Fruit fly (Drosophila melanogaster): ENCODE data around the gene Det.

Det gene

DNA sequence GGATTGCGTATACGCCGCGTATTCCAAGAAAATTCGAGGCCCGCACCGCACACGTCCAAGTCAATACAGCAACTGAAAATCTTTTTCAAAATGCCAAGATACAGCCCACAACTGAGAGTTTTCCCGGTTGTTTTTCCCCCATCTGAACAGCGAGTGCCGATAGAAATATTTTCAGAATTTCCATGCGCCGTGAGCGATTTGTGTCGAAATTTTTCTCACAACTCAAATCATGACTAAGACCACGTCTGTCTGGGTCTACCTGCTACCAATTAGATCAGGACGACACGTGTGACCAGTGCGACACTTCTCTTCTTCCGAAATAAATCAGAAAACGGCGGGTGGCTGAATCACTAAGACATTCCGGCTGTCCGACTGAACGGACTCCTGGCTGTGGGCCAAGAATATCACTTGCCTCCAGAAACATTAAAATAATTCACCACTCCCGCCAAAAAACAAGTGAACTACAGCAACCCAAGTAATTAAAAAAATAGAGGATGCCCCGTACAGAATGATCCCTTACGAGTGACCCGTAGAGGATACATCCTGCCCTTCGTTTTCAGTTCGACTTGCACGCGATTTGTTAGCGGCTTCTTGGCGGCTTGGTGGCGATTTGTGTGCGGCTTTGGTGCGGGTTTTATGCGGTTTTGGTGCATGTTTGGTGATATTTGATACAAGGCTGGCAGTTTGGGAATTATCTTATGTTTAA, 24.0 kb upstream of the Det start, which contains the start of gene cher (continued):
- TF ChIP-seq Ets65A (GFP tag) (peak; percentile 47), Poxn (GFP tag; IDR thresholded peaks at IDR 0.05) (no peak), Med (GFP tag) (peak; percentile 61), CG6254 (GFP tag; optimal IDR thresholded peaks at IDR 0.05) (no peak)

DNA sequence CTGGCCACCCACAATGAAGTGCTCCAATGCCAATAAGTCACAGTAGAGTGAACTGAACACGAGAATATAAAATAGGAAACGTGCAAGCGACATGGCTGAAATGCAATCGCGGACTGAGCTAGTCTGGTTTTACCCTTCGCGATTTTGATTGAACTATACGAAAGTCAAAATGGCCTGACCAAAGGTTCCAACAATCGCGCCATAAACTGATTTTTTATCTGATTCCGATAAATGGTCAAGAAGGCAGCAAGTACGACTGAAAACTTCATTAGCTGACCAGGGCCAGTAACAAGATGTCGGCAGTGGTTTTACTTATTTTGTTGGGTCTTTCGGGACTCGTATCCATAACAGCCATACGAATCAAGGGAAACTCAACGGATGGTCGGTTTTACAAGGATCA, 22.6 kb upstream of the Det start, which contains the start of the genes CG17477 and CG31269:
CG17477 (minus strand) TSS at position 101 of the 400 bp plus-strand sequence.
CG31269 (plus strand) TSS at position 289 of the 400 bp plus-strand sequence.
- TF ChIP-seq p53 (GFP tag; optimal IDR thresholded peaks at IDR 0.05) (no peak), Rx (GFP tag; IDR thresholded peaks at IDR 0.05) (no peak), jumu (GFP tag; optimal IDR thresholded peaks at IDR 0.05) (no peak), CG17385 (GFP tag; optimal IDR thresholded peaks at IDR 0.05) (no peak), Spps (tag; optimal IDR thresholded peaks at IDR 0.05) (no peak), CG12391 (tag; optimal IDR thresholded peaks at IDR 0.05) (no peak), Dbx (GFP tag; IDR thresholded peaks at IDR 0.05) (no peak), BEAF-32 (GFP tag; optimal IDR thresholded peaks at IDR 0.05) (no peak), ken (GFP tag; IDR thresholded peaks at IDR 0.05) (no peak), Mes4 (GFP tag; optimal IDR thresholded peaks at IDR 0.05) (no peak), rib (GFP tag; IDR thresholded peaks at IDR 0.05) (no peak)

DNA sequence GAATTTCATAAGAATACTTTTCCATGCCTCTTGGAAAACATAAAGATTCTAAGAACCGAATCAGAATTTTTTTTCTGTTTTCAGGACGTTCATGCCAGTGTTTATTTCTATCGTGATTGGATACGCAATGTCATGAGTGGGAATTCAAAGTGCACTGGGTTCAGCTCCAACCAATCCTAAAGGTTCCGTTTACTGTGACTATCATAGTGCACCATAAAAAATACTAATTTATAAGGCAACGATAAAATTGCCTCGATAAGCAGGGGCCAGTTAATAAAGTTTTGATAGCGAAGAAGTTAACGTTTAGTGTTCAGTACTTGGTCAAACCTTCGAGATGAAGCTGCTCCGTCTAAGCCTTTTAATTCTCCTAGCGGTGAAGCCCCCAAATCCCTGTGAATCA, 21.6 kb upstream of the Det start, which contains the start of gene CG31265:
CG31265 (plus strand) TSS at position 301 of the 400 bp plus-strand sequence.
- TF ChIP-seq trem (tag; optimal IDR thresholded peaks at IDR 0.05) (no peak), sob (GFP tag; IDR thresholded peaks at IDR 0.05) (no peak), CG17328 (GFP tag; IDR thresholded peaks at IDR 0.05) (no peak), stwl (tag; optimal IDR thresholded peaks at IDR 0.05) (no peak), Dad (GFP tag; optimal IDR thresholded peaks at IDR 0.05) (no peak), gsb (GFP tag; IDR thresholded peaks at IDR 0.05) (no peak)

dm6 chr3R:17130326-17130725, 19.1 kb upstream of the Det start, which contains the start of gene CG17475:
CG17475 (minus strand) TSS chr3R:17130426.
- TF ChIP-seq Xbp1 (GFP tag; optimal IDR thresholded peaks at IDR 0.05), result no peak
- no peak for TF ChIP-seq disco-r (GFP tag; optimal IDR thresholded peaks at IDR 0.05)

DNA sequence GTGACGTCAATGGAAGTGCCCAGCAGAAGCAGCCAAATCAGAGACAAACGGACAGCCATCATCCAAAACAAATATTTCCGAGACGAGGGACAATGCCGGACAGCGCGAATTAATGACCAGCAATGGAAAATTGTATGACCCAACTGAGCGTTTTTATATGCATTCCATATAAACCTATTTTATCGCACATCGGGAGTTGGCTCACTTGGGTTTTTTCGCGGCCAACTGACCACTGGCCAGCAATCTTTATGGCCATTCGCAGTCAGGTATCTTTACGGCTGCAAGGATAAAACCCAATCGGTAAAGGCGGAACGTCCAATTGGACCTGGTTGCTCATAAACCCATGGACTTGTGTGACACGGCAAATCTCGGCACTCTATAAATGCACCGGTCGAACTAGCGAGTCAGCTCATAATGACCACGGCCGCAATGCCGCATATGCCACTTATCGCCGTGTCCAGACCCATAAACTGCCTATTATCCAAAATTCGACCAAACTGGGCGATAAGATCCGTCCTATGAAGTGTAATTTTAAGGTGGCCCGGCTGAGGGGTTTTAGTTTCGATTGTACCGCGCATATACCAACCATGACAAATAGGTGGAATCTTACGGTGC, 17.3 kb upstream of the Det start, which contains the start of the genes CG4053 and CG31266:
CG4053 (minus strand) TSS at position 101 of the 615 bp plus-strand sequence.
CG31266 (plus strand) TSS at position 565 of the 615 bp plus-strand sequence.
- TF ChIP-seq Elba2 (GFP tag; optimal IDR thresholded peaks at IDR 0.05) (peak; percentile 21), nmo (GFP tag; optimal IDR thresholded peaks at IDR 0.05) (no peak), sug (tag; optimal IDR thresholded peaks at IDR 0.05) (peak; percentile 52)

dm6 chr3R:17133897-17134296, 15.6 kb upstream of the Det start, which contains the start of gene CG31267:
CG31267 (plus strand) TSS chr3R:17134197.
- TF ChIP-seq CG10431 (GFP tag; optimal IDR thresholded peaks at IDR 0.05) (no peak), CG32532 (GFP tag; IDR thresholded peaks at IDR 0.05) (no peak), CG14860 (GFP tag; IDR thresholded peaks at IDR 0.05; ENCODE audit: partially characterized antibody) (no peak), CG18619 (GFP tag; optimal IDR thresholded peaks at IDR 0.05) (no peak), maf-S (GFP tag; optimal IDR thresholded peaks at IDR 0.05) (no peak), Hand (GFP tag; optimal IDR thresholded peaks at IDR 0.05) (no peak)

Measured in whole organism, embryonic.